Fruit fly (Drosophila melanogaster) whole organism, embryonic: ENCODE data around the gene PGAP1.

Experiments used
- BEAF-32 ChIP-seq: fragments of 200-800 bp; sonication (Bioruptor generic); optimal IDR thresholded peaks from 3 replicates; lab custom pipeline; 2017; ENCODE audit warnings: missing biosample characterization, missing genetic modification characterization, mild to moderate bottlenecking, moderate library complexity, missing genetic modification reagents
- CG10274 ChIP-seq: fragments of 200-800 bp; sonication (Bioruptor generic); optimal IDR thresholded peaks from 3 replicates; lab custom pipeline; 2017; ENCODE audit warnings: missing biosample characterization, mild to moderate bottlenecking, missing genetic modification characterization
- CG11247 ChIP-seq: fragments of 200-800 bp; sonication (Bioruptor generic); IDR thresholded peaks from 2 replicates; pipeline ENCODE4 v1.3.6; 2022; ENCODE audit warnings: missing biosample characterization, missing genetic modification characterization
- CG11504 ChIP-seq: fragments of 200-800 bp; sonication (Bioruptor generic); optimal IDR thresholded peaks from 3 replicates; lab custom pipeline; 2019; ENCODE audit warnings: missing biosample characterization, mild to moderate bottlenecking, missing genetic modification characterization, moderate library complexity
- CG12391 ChIP-seq: fragments of 200-800 bp; sonication (Bioruptor generic); optimal IDR thresholded peaks from 3 replicates; lab custom pipeline; 2018; ENCODE audit warnings: missing biosample characterization, mild to moderate bottlenecking, missing genetic modification characterization, moderate library complexity
- CG16813 ChIP-seq: fragments of 200-800 bp; sonication (Bioruptor generic); IDR thresholded peaks from 3 replicates; pipeline ENCODE4 v1.3.6; 2022; ENCODE audit warnings: missing biosample characterization, missing genetic modification characterization; ENCODE audit not compliant: partially characterized antibody
- CG17359 ChIP-seq: fragments of 200-800 bp; sonication (Bioruptor generic); optimal IDR thresholded peaks from 3 replicates; lab custom pipeline; 2018; ENCODE audit warnings: missing biosample characterization, mild to moderate bottlenecking, missing genetic modification characterization, moderate library complexity
- CG17912 ChIP-seq: fragments of 200-800 bp; sonication (Bioruptor generic); optimal IDR thresholded peaks from 2 replicates; lab custom pipeline; 2018; ENCODE audit warnings: missing biosample characterization, mild to moderate bottlenecking, missing genetic modification characterization
- CG1792 ChIP-seq: fragments of 200-800 bp; sonication (Bioruptor generic); optimal IDR thresholded peaks from 2 replicates; lab custom pipeline; 2016; ENCODE audit warnings: missing biosample characterization, missing genetic modification characterization
- CG18262 ChIP-seq: fragments of 200-800 bp; optimal IDR thresholded peaks from 3 replicates; lab custom pipeline; 2019; ENCODE audit warnings: missing biosample characterization, mild to moderate bottlenecking, missing genetic modification characterization, moderate library complexity
- CG18599 ChIP-seq: fragments of 200-800 bp; sonication (Bioruptor generic); optimal IDR thresholded peaks from 3 replicates; lab custom pipeline; 2017; ENCODE audit warnings: missing biosample characterization, missing genetic modification characterization, mild to moderate bottlenecking, moderate library complexity, missing genetic modification reagents
- CG2875 ChIP-seq: fragments of 200-800 bp; sonication (Bioruptor generic); optimal IDR thresholded peaks from 2 replicates; lab custom pipeline; 2017; ENCODE audit warnings: missing biosample characterization, mild to moderate bottlenecking, missing genetic modification characterization, missing genetic modification reagents
- CG2889 ChIP-seq: fragments of 200-800 bp; sonication (Bioruptor generic); IDR thresholded peaks from 3 replicates; pipeline ENCODE4 v1.3.6; 2022; ENCODE audit warnings: missing biosample characterization, missing genetic modification characterization
- CG32532 ChIP-seq: fragments of 200-800 bp; sonication (Bioruptor generic); IDR thresholded peaks from 2 replicates; pipeline ENCODE4 v1.3.6; 2022; ENCODE audit warnings: missing biosample characterization, missing genetic modification characterization
- CG34422 ChIP-seq: fragments of 200-800 bp; sonication (Bioruptor generic); IDR thresholded peaks from 3 replicates; pipeline ENCODE4 v1.3.6; 2022; ENCODE audit warnings: missing biosample characterization, missing genetic modification characterization
- CG42726 ChIP-seq: fragments of 200-800 bp; sonication (Bioruptor generic); IDR thresholded peaks from 2 replicates; pipeline ENCODE4 v1.3.6; 2022; ENCODE audit warnings: missing biosample characterization, missing genetic modification characterization; ENCODE audit not compliant: partially characterized antibody
- CG6813 ChIP-seq: fragments of 200-800 bp; sonication (Bioruptor generic); optimal IDR thresholded peaks from 2 replicates; lab custom pipeline; 2017; ENCODE audit warnings: missing biosample characterization, missing genetic modification characterization, mild to moderate bottlenecking, moderate library complexity, missing genetic modification reagents
- CG7556 ChIP-seq: fragments of 200-800 bp; sonication (Bioruptor generic); optimal IDR thresholded peaks from 2 replicates; lab custom pipeline; 2017; ENCODE audit warnings: missing biosample characterization, mild to moderate bottlenecking, missing genetic modification characterization
- CG7745 ChIP-seq: fragments of 200-800 bp; sonication (Bioruptor generic); optimal IDR thresholded peaks from 2 replicates; lab custom pipeline; 2018; ENCODE audit warnings: missing biosample characterization, mild to moderate bottlenecking, missing genetic modification characterization, moderate library complexity
- CG7786 ChIP-seq: fragments of 200-800 bp; sonication (Bioruptor generic); optimal IDR thresholded peaks from 2 replicates; lab custom pipeline; 2016; ENCODE audit warnings: missing biosample characterization, missing genetic modification characterization
- CG9797 ChIP-seq: fragments of 200-800 bp; sonication (Bioruptor generic); optimal IDR thresholded peaks from 3 replicates; lab custom pipeline; 2018; ENCODE audit warnings: missing biosample characterization, mild to moderate bottlenecking, missing genetic modification characterization
- Dbx ChIP-seq: fragments of 200-800 bp; sonication (Bioruptor generic); IDR thresholded peaks from 3 replicates; pipeline ENCODE4 v1.3.6; 2022; ENCODE audit warnings: missing biosample characterization, missing genetic modification characterization
- Dfd ChIP-seq, 2 experiments: fragments of >200 bp; optimal IDR thresholded peaks; 2 replicates each; lab custom pipeline; 2017; ENCODE audit warnings: missing biosample characterization in 2 of 2, missing genetic modification characterization in 2 of 2
- Elba2 ChIP-seq: fragments of 200-800 bp; sonication (Bioruptor generic); optimal IDR thresholded peaks from 3 replicates; lab custom pipeline; 2016; ENCODE audit warnings: missing biosample characterization, missing genetic modification characterization
- Fer1 ChIP-seq: fragments of 200-800 bp; sonication (Bioruptor generic); optimal IDR thresholded peaks from 2 replicates; lab custom pipeline; 2017; ENCODE audit warnings: missing biosample characterization, mild to moderate bottlenecking, missing genetic modification characterization
- Hand ChIP-seq: fragments of 200-800 bp; sonication (Bioruptor generic); optimal IDR thresholded peaks from 2 replicates; lab custom pipeline; 2017; ENCODE audit warnings: mild to moderate bottlenecking, missing biosample characterization, missing genetic modification reagents, missing genetic modification characterization
- HmgD ChIP-seq: fragments of 200-800 bp; sonication (Bioruptor generic); optimal IDR thresholded peaks from 3 replicates; lab custom pipeline; 2016; ENCODE audit warnings: missing biosample characterization, missing genetic modification characterization
- HmgZ ChIP-seq: fragments of 200-800 bp; sonication (Bioruptor generic); optimal IDR thresholded peaks from 2 replicates; lab custom pipeline; 2018; ENCODE audit warnings: missing biosample characterization, mild to moderate bottlenecking, missing genetic modification characterization
- MBD-R2 ChIP-seq: fragments of 200-800 bp; sonication (Bioruptor generic); IDR thresholded peaks from 2 replicates; pipeline ENCODE4 v1.3.6; 2022; ENCODE audit warnings: missing biosample characterization, missing genetic modification characterization
- MTF-1 ChIP-seq: fragments of 200-800 bp; sonication (Bioruptor generic); optimal IDR thresholded peaks from 2 replicates; lab custom pipeline; 2018; ENCODE audit warnings: missing biosample characterization, mild to moderate bottlenecking, missing genetic modification characterization, borderline replicate concordance
- Pdp1 ChIP-seq, 2 experiments: fragments of 200-800 bp; sonication (Bioruptor generic); optimal IDR thresholded peaks; 3 replicates each; lab custom pipeline; 2016; ENCODE audit warnings: missing biosample characterization in 2 of 2, missing genetic modification characterization in 2 of 2, mild to moderate bottlenecking in 1 of 2, moderate library complexity in 1 of 2
- Poxn ChIP-seq: fragments of 200-800 bp; sonication (Bioruptor generic); IDR thresholded peaks from 2 replicates; pipeline ENCODE4 v1.3.6; 2022; ENCODE audit warnings: missing biosample characterization, missing genetic modification characterization
- Ravus ChIP-seq: fragments of 200-800 bp; sonication (Bioruptor generic); IDR thresholded peaks from 2 replicates; pipeline ENCODE4 v1.3.6; 2022; ENCODE audit warnings: missing biosample characterization, missing genetic modification characterization
- Usf ChIP-seq: fragments of 200-800 bp; sonication (Bioruptor generic); optimal IDR thresholded peaks from 2 replicates; lab custom pipeline; 2017; ENCODE audit warnings: missing genotype, missing biosample characterization, missing genetic modification characterization
- amos ChIP-seq: fragments of 200-800 bp; sonication (Bioruptor generic); IDR thresholded peaks from 2 replicates; pipeline ENCODE4 v1.3.6; 2022; ENCODE audit warnings: missing biosample characterization, missing genetic modification characterization; ENCODE audit not compliant: partially characterized antibody
- cad ChIP-seq: fragments of >200 bp; optimal IDR thresholded peaks from 2 replicates; lab custom pipeline; 2017; ENCODE audit warnings: missing biosample characterization, missing genetic modification characterization
- danr ChIP-seq: fragments of 200-800 bp; sonication (Bioruptor generic); IDR thresholded peaks from 2 replicates; pipeline ENCODE4 v1.3.6; 2022; ENCODE audit warnings: missing biosample characterization, missing genetic modification characterization
- emc ChIP-seq: fragments of 200-800 bp; sonication (Bioruptor generic); optimal IDR thresholded peaks from 2 replicates; lab custom pipeline; 2016; ENCODE audit warnings: missing biosample characterization, missing genetic modification characterization
- ems ChIP-seq: fragments of 200-800 bp; sonication (Bioruptor generic); optimal IDR thresholded peaks from 3 replicates; lab custom pipeline; 2016; ENCODE audit warnings: missing biosample characterization, missing genetic modification characterization
- gcm2 ChIP-seq: fragments of 200-800 bp; sonication (Bioruptor generic); optimal IDR thresholded peaks from 2 replicates; lab custom pipeline; 2016; ENCODE audit warnings: missing biosample characterization, missing genetic modification characterization
- gem ChIP-seq: fragments of 200-800 bp; sonication (Bioruptor generic); optimal IDR thresholded peaks from 2 replicates; lab custom pipeline; 2019; ENCODE audit warnings: missing biosample characterization, mild to moderate bottlenecking, missing genetic modification characterization, moderate library complexity
- jigr1 ChIP-seq: fragments of 200-800 bp; sonication (Bioruptor generic); IDR thresholded peaks from 3 replicates; pipeline ENCODE4 v1.3.6; 2022; ENCODE audit warnings: missing biosample characterization, missing genetic modification characterization
- kay ChIP-seq: fragments of 200-800 bp; sonication (Bioruptor generic); optimal IDR thresholded peaks from 2 replicates; lab custom pipeline; 2016; ENCODE audit warnings: missing biosample characterization, missing genetic modification characterization
- lmd ChIP-seq: fragments of 200-800 bp; sonication (Bioruptor generic); IDR thresholded peaks from 2 replicates; pipeline ENCODE4 v1.3.6; 2022; ENCODE audit warnings: missing biosample characterization, missing genetic modification characterization
- slbo ChIP-seq: fragments of 200-800 bp; sonication (Bioruptor generic); IDR thresholded peaks from 2 replicates; pipeline ENCODE4 v1.3.6; 2022; ENCODE audit warnings: missing biosample characterization, missing genetic modification characterization
- ssp ChIP-seq: fragments of 200-800 bp; sonication (Bioruptor generic); IDR thresholded peaks from 2 replicates; pipeline ENCODE4 v1.3.6; 2022; ENCODE audit warnings: missing biosample characterization, missing genetic modification characterization
- stwl ChIP-seq: fragments of 200-800 bp; sonication (Bioruptor generic); optimal IDR thresholded peaks from 3 replicates; lab custom pipeline; 2018; ENCODE audit warnings: missing biosample characterization, mild to moderate bottlenecking, missing genetic modification characterization, moderate library complexity
- trh ChIP-seq: fragments of 200-800 bp; sonication (Bioruptor generic); optimal IDR thresholded peaks from 2 replicates; lab custom pipeline; 2016; ENCODE audit warnings: missing biosample characterization, missing genetic modification characterization
- wek ChIP-seq: fragments of 200-800 bp; sonication (Bioruptor generic); optimal IDR thresholded peaks from 3 replicates; lab custom pipeline; 2018; ENCODE audit warnings: missing biosample characterization, mild to moderate bottlenecking, missing genetic modification characterization, moderate library complexity
- wor ChIP-seq: fragments of 200-800 bp; sonication (Bioruptor generic); IDR thresholded peaks from 2 replicates; pipeline ENCODE4 v1.3.6; 2022; ENCODE audit warnings: missing biosample characterization, missing genetic modification characterization

Gene PGAP1

dm6 chrX:5696436-5697022 lies 7.3 kb upstream of the PGAP1 start (continued):
- TF ChIP-seq CG18599 (GFP tag; lab: Kevin White, UChicago) (peak; percentile 94), Dbx (GFP tag; lab: Robert Waterston, UW) (peak; percentile 90), Ravus (GFP tag; lab: Robert Waterston, UW) (peak; percentile 77), CG10274 (GFP tag; lab: Kevin White, UChicago) (peak; percentile 88), slbo (GFP tag; lab: Robert Waterston, UW) (peak; percentile 93), HmgD (GFP tag; lab: Kevin White, UChicago) (peak; percentile 97), Fer1 (GFP tag; lab: Kevin White, UChicago) (peak; percentile 95), Dfd (GFP tag; optimal IDR thresholded peaks at IDR 0.05; lab: Kevin White, UChicago) (no peak), CG2889 (peak; percentile 90), gem (tag; lab: Kevin White, UChicago) (peak; percentile 95), CG12391 (tag; lab: Kevin White, UChicago) (peak; percentile 92), MTF-1 (GFP tag; lab: Kevin White, UChicago) (peak; percentile 87), emc (peak; percentile 95), CG7556 (peak; percentile 96), gcm2 (GFP tag; lab: Kevin White, UChicago) (peak; percentile 98), MBD-R2 (peak; percentile 83), CG11247 (GFP tag; lab: Robert Waterston, UW) (peak; percentile 93), cad (GFP tag; lab: Kevin White, UChicago) (no peak), wor (GFP tag; lab: Robert Waterston, UW) (peak; percentile 86), CG6813 (GFP tag; lab: Kevin White, UChicago) (peak; percentile 92), jigr1 (GFP tag; lab: Robert Waterston, UW) (peak; percentile 83), Poxn (GFP tag; lab: Robert Waterston, UW) (peak; percentile 49; the same call in 1 of the 2 replicates), Elba2 (GFP tag; lab: Kevin White, UChicago) (peak; percentile 87), Hand (peak; percentile 85), CG16813 (no peak), CG18262 (tag; lab: Kevin White, UChicago) (peak; percentile 80), danr (peak; percentile 94), CG34422 (peak; percentile 97), trh (GFP tag; lab: Kevin White, UChicago) (peak; percentile 90), stwl (tag; lab: Kevin White, UChicago) (peak; percentile 45), lmd (GFP tag; lab: Robert Waterston, UW) (peak; percentile 96), HmgZ (peak; percentile 86), CG7745 (tag; lab: Kevin White, UChicago) (peak; percentile 6), CG17359 (tag; lab: Kevin White, UChicago) (peak; percentile 95), CG42726 (no peak), CG32532 (GFP tag; lab: Robert Waterston, UW) (peak; percentile 90), CG1792 (GFP tag; lab: Kevin White, UChicago) (peak; percentile 97), ems (peak; percentile 96), Pdp1 (GFP tag; optimal IDR thresholded peaks at IDR 0.05; lab: Kevin White, UChicago) (peak; percentile 97 to 98), CG17912 (GFP tag; lab: Kevin White, UChicago) (peak; percentile 91), ssp (GFP tag; lab: Robert Waterston, UW) (peak; percentile 85), wek (GFP tag; lab: Kevin White, UChicago) (peak; percentile 88), CG2875 (GFP tag; lab: Kevin White, UChicago) (peak; percentile 95), kay (GFP tag; lab: Kevin White, UChicago) (peak; percentile 95), CG7786 (GFP tag; lab: Kevin White, UChicago) (peak; percentile 97), CG11504 (peak; percentile 93), CG9797 (GFP tag; lab: Kevin White, UChicago) (peak; percentile 40), amos (GFP tag; lab: Robert Waterston, UW) (no peak), Usf (peak; percentile 92), BEAF-32 (GFP tag; lab: Kevin White, UChicago) (no peak)
